Worm (Caenorhabditis elegans) whole organism, early embryonic: ENCODE results near the gene Y37H2A.14.

Experiments
- B0310.2 ChIP-seq: sonication (generic microtip); optimal IDR thresholded peaks from 2 replicates; lab custom pipeline; 2016; ENCODE audit warnings: mild to moderate bottlenecking, missing genetic modification characterization, missing compliant biosample characterization
- F13C5.2 ChIP-seq: sonication (generic microtip); optimal IDR thresholded peaks from 2 replicates; lab custom pipeline; 2017; ENCODE audit warnings: mild to moderate bottlenecking, missing genetic modification characterization, inconsistent platforms, missing compliant biosample characterization
- aly-1 ChIP-seq: sonication (generic microtip); optimal IDR thresholded peaks from 2 replicates; lab custom pipeline; 2016; ENCODE audit warnings: missing genetic modification characterization, missing compliant biosample characterization
- ama-1 ChIP-seq: fragments of 150-350 bp; optimal IDR thresholded peaks from 2 replicates; lab custom pipeline; 2014
- ceh-13 ChIP-seq: fragments of 200-800 bp; sonication (Bioruptor generic); optimal IDR thresholded peaks from 2 replicates; lab custom pipeline; 2018; ENCODE audit warnings: mild to moderate bottlenecking, missing genetic modification characterization, missing compliant biosample characterization
- ceh-36 ChIP-seq: sonication (generic microtip); optimal IDR thresholded peaks from 2 replicates; lab custom pipeline; 2016; ENCODE audit warnings: missing genetic modification characterization, inconsistent platforms, missing compliant biosample characterization
- ets-7 ChIP-seq: sonication (generic microtip); optimal IDR thresholded peaks from 2 replicates; lab custom pipeline; 2016; ENCODE audit warnings: missing genotype, missing genetic modification characterization, missing compliant biosample characterization
- flt-1 ChIP-seq: fragments of 200-800 bp; sonication (Bioruptor generic); IDR thresholded peaks from 2 replicates; pipeline ENCODE4 v1.3.6; 2022; ENCODE audit warnings: missing genetic modification characterization, missing compliant biosample characterization
- hmbx-1 ChIP-seq: sonication (generic microtip); optimal IDR thresholded peaks from 2 replicates; lab custom pipeline; 2016; ENCODE audit warnings: mild to moderate bottlenecking, missing genetic modification characterization, missing compliant biosample characterization
- hmg-4 ChIP-seq: fragments of 200-800 bp; sonication (Bioruptor generic); optimal IDR thresholded peaks from 2 replicates; lab custom pipeline; 2018; ENCODE audit warnings: mild to moderate bottlenecking, missing genetic modification characterization, missing compliant biosample characterization
- hnd-1 ChIP-seq: sonication (generic microtip); optimal IDR thresholded peaks from 2 replicates; lab custom pipeline; 2016; ENCODE audit warnings: missing genetic modification characterization, missing compliant biosample characterization
- pes-1 ChIP-seq: fragments of 200-800 bp; sonication (Bioruptor generic); IDR thresholded peaks from 2 replicates; pipeline ENCODE4 v1.3.6; 2022; ENCODE audit warnings: missing genetic modification reagents, missing genetic modification characterization, missing compliant biosample characterization
- scrt-1 ChIP-seq: fragments of 200-800 bp; sonication (Bioruptor generic); IDR thresholded peaks from 2 replicates; pipeline ENCODE4 v1.3.6; 2022; ENCODE audit warnings: missing genetic modification characterization, missing compliant biosample characterization
- sea-1 ChIP-seq: fragments of 200-800 bp; sonication (Bioruptor generic); conservative IDR thresholded peaks from 2 replicates; pipeline ENCODE4 v1.3.6; 2022; ENCODE audit warnings: missing genetic modification characterization, missing compliant biosample characterization
- tbx-11 ChIP-seq: fragments of 200-800 bp; sonication (Bioruptor generic); IDR thresholded peaks from 2 replicates; pipeline ENCODE4 v1.3.6; 2022; ENCODE audit warnings: missing genetic modification characterization, missing compliant biosample characterization
- tbx-37 ChIP-seq: fragments of 200-800 bp; sonication (Bioruptor generic); conservative IDR thresholded peaks from 2 replicates; pipeline ENCODE4 v1.3.6; 2022; ENCODE audit warnings: missing genetic modification reagents, missing genetic modification characterization, missing compliant biosample characterization
- tra-4 ChIP-seq: sonication (generic microtip); optimal IDR thresholded peaks from 2 replicates; lab custom pipeline; 2017; ENCODE audit warnings: missing genetic modification characterization, missing compliant biosample characterization

Y37H2A.14 gene

ce11 chrV:18141161-18141560, 2.4 kb upstream of the Y37H2A.14 start, which contains the start of gene Y37H2A.11:
Y37H2A.11 (plus strand) TSS chrV:18141461.
- no peak for TF ChIP-seq tra-4 (tag; lab: Kevin White, UChicago)
- no peak for TF ChIP-seq ets-7
- TF ChIP-seq hmbx-1 = no peak
- no peak for TF ChIP-seq hnd-1 (tag; lab: Kevin White, UChicago)
- no peak for TF ChIP-seq B0310.2 (tag; lab: Kevin White, UChicago)
- no peak for TF ChIP-seq ama-1 (lab: Kevin White, UChicago)

- TF ChIP-seq flt-1 = no peak
- TF ChIP-seq scrt-1 (GFP tag; lab: Robert Waterston, UW) = no peak
- no peak for TF ChIP-seq B0310.2 (tag; lab: Kevin White, UChicago)
- no peak for TF ChIP-seq sea-1 (GFP tag; lab: Robert Waterston, UW)
- TF ChIP-seq aly-1 = no peak
- no peak for TF ChIP-seq ets-7
- no peak for TF ChIP-seq ceh-13 (GFP tag; lab: Kevin White, UChicago)
- no peak for TF ChIP-seq pes-1 (GFP tag; lab: Robert Waterston, UW)
- no peak for TF ChIP-seq hmg-4
Observed at ce11 chrV:18142549-18142948, 996 bp upstream of the Y37H2A.14 start, which contains the start of gene Y37H2A.13. Y37H2A.13 (plus strand) TSS chrV:18142849.

ce11 chrV:18144442-18144841, 897 bp downstream of the Y37H2A.14 start:
- TF ChIP-seq ceh-13 (GFP tag; lab: Kevin White, UChicago) = no peak
- no peak for TF ChIP-seq flt-1
- TF ChIP-seq tra-4 (tag; lab: Kevin White, UChicago) = no peak
- TF ChIP-seq ets-7 = no peak
- no peak for TF ChIP-seq hnd-1 (tag; lab: Kevin White, UChicago)
- TF ChIP-seq ceh-36 (tag; lab: Kevin White, UChicago) = no peak
- TF ChIP-seq scrt-1 (GFP tag; lab: Robert Waterston, UW) = no peak
- TF ChIP-seq tbx-11 (GFP tag; lab: Robert Waterston, UW) = no peak
- TF ChIP-seq hmg-4 = no peak
- no peak for TF ChIP-seq F13C5.2
- TF ChIP-seq B0310.2 (tag; lab: Kevin White, UChicago) = no peak

ce11 chrV:18146077-18146476, 2.5 kb downstream of the Y37H2A.14 start, which contains the start of gene C14A6.3:
C14A6.3 (plus strand) TSS chrV:18146377.
- TF ChIP-seq tbx-37 (GFP tag; lab: Robert Waterston, UW) (no peak), pes-1 (GFP tag; lab: Robert Waterston, UW) (no peak), F13C5.2 (no peak), sea-1 (GFP tag; lab: Robert Waterston, UW) (no peak), scrt-1 (GFP tag; lab: Robert Waterston, UW) (no peak), ets-7 (no peak), flt-1 (no peak), B0310.2 (tag; lab: Kevin White, UChicago) (no peak), ceh-36 (tag; lab: Kevin White, UChicago) (no peak), aly-1 (no peak)

ce11 chrV:18157707-18158106, 14.2 kb downstream of the Y37H2A.14 start, which contains the start of gene clec-48:
clec-48 (plus strand) TSS chrV:18158026.
- no peak for TF ChIP-seq hmg-4
- no peak for TF ChIP-seq ama-1 (lab: Kevin White, UChicago)
- no peak for TF ChIP-seq sea-1 (GFP tag; lab: Robert Waterston, UW)
- TF ChIP-seq scrt-1 (GFP tag; lab: Robert Waterston, UW) = no peak
- no peak for TF ChIP-seq F13C5.2
- TF ChIP-seq B0310.2 (tag; lab: Kevin White, UChicago) = no peak
- TF ChIP-seq aly-1 = no peak
- TF ChIP-seq hnd-1 (tag; lab: Kevin White, UChicago) = no peak
- TF ChIP-seq ceh-36 (tag; lab: Kevin White, UChicago) = no peak
- no peak for TF ChIP-seq flt-1
- TF ChIP-seq ets-7 = no peak
- TF ChIP-seq tbx-37 (GFP tag; lab: Robert Waterston, UW) = no peak
- TF ChIP-seq hmbx-1 = no peak
- no peak for TF ChIP-seq tra-4 (tag; lab: Kevin White, UChicago)
- TF ChIP-seq pes-1 (GFP tag; lab: Robert Waterston, UW) = no peak
- no peak for TF ChIP-seq tbx-11 (GFP tag; lab: Robert Waterston, UW)

- no peak for TF ChIP-seq aly-1
- TF ChIP-seq tbx-37 (GFP tag; lab: Robert Waterston, UW) = no peak
- TF ChIP-seq scrt-1 (GFP tag; lab: Robert Waterston, UW) = no peak
- no peak for TF ChIP-seq ets-7
- no peak for TF ChIP-seq tra-4 (tag; lab: Kevin White, UChicago)
- TF ChIP-seq flt-1 = no peak
- TF ChIP-seq pes-1 (GFP tag; lab: Robert Waterston, UW) = no peak
- TF ChIP-seq F13C5.2 = no peak
Observed at ce11 chrV:18158172-18158571, 14.6 kb downstream of the Y37H2A.14 start.

ce11 chrV:18161228-18161627, 17.7 kb downstream of the Y37H2A.14 start, which contains the start of gene C14A6.13:
C14A6.13 (minus strand) TSS chrV:18161328.
- TF ChIP-seq ets-7 (no peak), hmbx-1 (no peak), pes-1 (GFP tag; lab: Robert Waterston, UW) (no peak), hnd-1 (tag; lab: Kevin White, UChicago) (no peak), ceh-36 (tag; lab: Kevin White, UChicago) (no peak), tra-4 (tag; lab: Kevin White, UChicago) (no peak), tbx-37 (GFP tag; lab: Robert Waterston, UW) (no peak), tbx-11 (GFP tag; lab: Robert Waterston, UW) (no peak), aly-1 (no peak)

ce11 chrV:18162568-18162967, 19.0 kb downstream of the Y37H2A.14 start, which contains the start of gene C14A6.12:
C14A6.12 (minus strand) TSS chrV:18162668.
- TF ChIP-seq ceh-13 (GFP tag; lab: Kevin White, UChicago) (no peak), ets-7 (no peak), B0310.2 (tag; lab: Kevin White, UChicago) (no peak), tbx-37 (GFP tag; lab: Robert Waterston, UW) (no peak), ama-1 (lab: Kevin White, UChicago) (no peak), ceh-36 (tag; lab: Kevin White, UChicago) (no peak), flt-1 (no peak), F13C5.2 (no peak)
